Worm (Caenorhabditis elegans) whole organism, L4 larva: Measurements from ENCODE around the gene Y22D7AL.11.

Experiments used
- ZK546.5 ChIP-seq, 2 experiments: sonication (generic microtip); optimal IDR thresholded peaks; 2 replicates each; lab custom pipeline; 2017; ENCODE audit warnings: missing biosample characterization in 2 of 2, missing genetic modification characterization in 2 of 2
- egl-27 ChIP-seq: sonication (generic microtip); optimal IDR thresholded peaks from 3 replicates; lab custom pipeline; 2017; ENCODE audit warnings: missing biosample characterization, missing genetic modification reagents, missing genetic modification characterization
- madf-9 ChIP-seq: fragments of 200-800 bp; sonication (Bioruptor generic); conservative IDR thresholded peaks from 2 replicates; pipeline ENCODE4 v1.3.6; 2022; ENCODE audit warnings: missing genetic modification reagents, missing genetic modification characterization, missing compliant biosample characterization
- unc-62 ChIP-seq, 3 experiments: fragments of 150-350 bp in 1 of 3; sonication (generic microtip); optimal IDR thresholded peaks in 2 of 3; peaks in 1 of 3; 1 replicate in 1 of 3; 2 replicates in 2 of 3; lab custom pipeline; 2014 to 2017; ENCODE audit warnings: missing biosample characterization in 3 of 3, missing genetic modification characterization in 3 of 3, missing genetic modification reagents in 3 of 3, missing genotype in 1 of 3
- zag-1 ChIP-seq: fragments of 150-350 bp; optimal IDR thresholded peaks from 2 replicates; lab custom pipeline; 2014; ENCODE audit warnings: missing biosample characterization, missing genetic modification characterization

- TF ChIP-seq madf-9 (GFP tag; lab: Robert Waterston, UW), result no peak
- TF ChIP-seq zag-1 (tag; lab: Kevin White, UChicago), result no peak
- no peak for TF ChIP-seq ZK546.5 (tag; optimal IDR thresholded peaks at IDR 0.05; lab: Kevin White, UChicago)
- TF ChIP-seq egl-27 (tag; lab: Kevin White, UChicago), result no peak
- no peak for TF ChIP-seq unc-62 (GFP tag; optimal IDR thresholded peaks at IDR 0.05 in 1 of 2; lab: Kevin White, UChicago)
- TF ChIP-seq unc-62 (tag; optimal IDR thresholded peaks at IDR 0.05; lab: Kevin White, UChicago), result no peak
These were observed 39.1 kb upstream of the Y22D7AL.11 start for ce11 chrIII:1673320-1673719.
